Fruit fly (Drosophila melanogaster) Kc167 (cell line): ENCODE results near the gene CG11920.

Experiments used
- Myc ChIP-seq: fragments of >200 bp; optimal IDR thresholded peaks from 2 replicates; lab custom pipeline; 2017; ENCODE audit warnings: missing external identifiers
- Sin3A ChIP-seq: fragments of >200 bp; optimal IDR thresholded peaks from 2 replicates; lab custom pipeline; 2018; ENCODE audit warnings: missing external identifiers
- insv ChIP-seq: fragments of >200 bp; optimal IDR thresholded peaks from 3 replicates; lab custom pipeline; 2018; ENCODE audit warnings: missing external identifiers
- psq ChIP-seq: fragments of >200 bp; optimal IDR thresholded peaks from 2 replicates; lab custom pipeline; 2017; ENCODE audit warnings: missing external identifiers

DNA sequence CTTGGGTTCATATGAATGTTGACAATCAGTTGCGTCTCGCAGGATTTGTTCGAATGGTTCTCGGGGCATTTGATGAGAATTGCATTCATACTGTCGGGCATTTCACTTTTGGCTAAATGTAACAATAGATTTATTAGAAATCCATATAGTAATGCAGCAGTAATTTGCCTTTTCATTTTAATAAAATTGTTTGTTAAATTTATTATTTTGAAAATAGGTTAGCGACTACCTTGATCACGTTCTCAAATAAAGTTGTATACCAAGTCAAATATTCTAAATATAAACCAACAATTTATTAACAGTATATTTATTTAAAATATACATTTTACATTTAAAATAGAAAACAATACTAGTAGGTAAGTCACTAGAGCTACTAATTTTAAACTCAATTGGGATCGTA is 34.3 kb downstream of the CG11920 start, which contains the start of gene CG34027:
- TF ChIP-seq Myc (lab: Kevin White, UChicago) (no peak), psq (lab: Kevin White, UChicago) (no peak), Sin3A (lab: Kevin White, UChicago) (no peak), insv (lab: Kevin White, UChicago) (no peak)
